Worm (Caenorhabditis elegans): ENCODE results near the gene B0416.5.

B0416.5 gene

ce11 chrX:9225273-9225672 is 45.4 kb downstream of the B0416.5 start:
- TF ChIP-seq nhr-20 (tag; optimal IDR thresholded peaks at IDR 0.05), result peak; percentile 51
- peak in 1 of 2 experiments; percentile 14 for TF ChIP-seq lsy-2 (tag; optimal IDR thresholded peaks at IDR 0.05)
- TF ChIP-seq vab-15 (tag; optimal IDR thresholded peaks at IDR 0.05), result no peak
- no peak for TF ChIP-seq fkh-4 (tag; optimal IDR thresholded peaks at IDR 0.05; ENCODE audit: borderline replicate concordance)
- no peak for TF ChIP-seq nhr-237 (tag; optimal IDR thresholded peaks at IDR 0.05)
- peak; percentile 23 for TF ChIP-seq jun-1 (tag; optimal IDR thresholded peaks at IDR 0.05)
- peak; percentile 93 for TF ChIP-seq nhr-85 (tag)
- TF ChIP-seq fkh-10 (GFP tag; optimal IDR thresholded peaks at IDR 0.05), result no peak
- TF ChIP-seq unc-130 (tag; optimal IDR thresholded peaks at IDR 0.05), result no peak
- TF ChIP-seq ama-1 (optimal IDR thresholded peaks at IDR 0.05), result no peak
- peak; percentile 18 for TF ChIP-seq C16A3.4 (tag; optimal IDR thresholded peaks at IDR 0.05)
- TF ChIP-seq fkh-8 (tag; optimal IDR thresholded peaks at IDR 0.05), result no peak
- TF ChIP-seq elt-3 (tag; optimal IDR thresholded peaks at IDR 0.05), result peak in 2 of 6 experiments; percentile 20 to 21
- TF ChIP-seq nhr-19 (GFP tag; conservative IDR thresholded peaks at IDR 0.05), result peak; percentile 31
- TF ChIP-seq grh-1 (GFP tag; IDR thresholded peaks at IDR 0.05), result peak; percentile 44; the same call in 1 of the 2 replicates
- peak; percentile 49 for TF ChIP-seq nhr-71 (tag; optimal IDR thresholded peaks at IDR 0.05)
- TF ChIP-seq pax-3 (tag; optimal IDR thresholded peaks at IDR 0.05), result no peak
- TF ChIP-seq Y116A8C.19 (tag; optimal IDR thresholded peaks at IDR 0.05; ENCODE audit: borderline replicate concordance), result no peak
- TF ChIP-seq ces-1 (GFP tag; optimal IDR thresholded peaks at IDR 0.05), result no peak
- TF ChIP-seq xbp-1 (tag; optimal IDR thresholded peaks at IDR 0.05), result no peak
- no peak for TF ChIP-seq mef-2 (tag; optimal IDR thresholded peaks at IDR 0.05)
- peak; percentile 49 for TF ChIP-seq rnt-1 (tag; optimal IDR thresholded peaks at IDR 0.05)
- TF ChIP-seq mab-9 (GFP tag; IDR thresholded peaks at IDR 0.05), result no peak
- TF ChIP-seq nhr-76 (tag; optimal IDR thresholded peaks at IDR 0.05), result no peak
- TF ChIP-seq hpl-2 (GFP tag; optimal IDR thresholded peaks at IDR 0.05), result no peak
- TF ChIP-seq swsn-7 (tag; optimal IDR thresholded peaks at IDR 0.05), result peak; percentile 17
- peak; percentile 18 to 53 for TF ChIP-seq lin-35 (GFP tag; optimal IDR thresholded peaks at IDR 0.05)
- TF ChIP-seq mep-1 (tag; optimal IDR thresholded peaks at IDR 0.05), result no peak
- TF ChIP-seq nhr-28 (tag; optimal IDR thresholded peaks at IDR 0.05), result no peak
- no peak for TF ChIP-seq C04F5.9 (tag; optimal IDR thresholded peaks at IDR 0.05)
- TF ChIP-seq ceh-82 (tag; optimal IDR thresholded peaks at IDR 0.05), result no peak
- peak; percentile 75 for TF ChIP-seq lin-14 (GFP tag; optimal IDR thresholded peaks at IDR 0.05)
- no peak for TF ChIP-seq snpc-4 (tag; optimal IDR thresholded peaks at IDR 0.05)
- TF ChIP-seq C34B4.2 (tag; optimal IDR thresholded peaks at IDR 0.05), result no peak
- no peak for TF ChIP-seq elt-2 (tag; optimal IDR thresholded peaks at IDR 0.05)
- TF ChIP-seq snu-23 (GFP tag; optimal IDR thresholded peaks at IDR 0.05), result peak; percentile 68
- no peak for TF ChIP-seq efl-3 (GFP tag; optimal IDR thresholded peaks at IDR 0.05)
- TF ChIP-seq nhr-47 (tag; optimal IDR thresholded peaks at IDR 0.05), result peak; percentile 9
- no peak for TF ChIP-seq alr-1 (tag; optimal IDR thresholded peaks at IDR 0.05; ENCODE audit: borderline replicate concordance)
- no peak for TF ChIP-seq hlh-4 (tag; optimal IDR thresholded peaks at IDR 0.05)
- TF ChIP-seq zag-1 (tag; optimal IDR thresholded peaks at IDR 0.05), result no peak
- peak; percentile 3 for TF ChIP-seq skn-1 (tag; optimal IDR thresholded peaks at IDR 0.05)
- peak; percentile 38 for TF ChIP-seq blmp-1 (tag; optimal IDR thresholded peaks at IDR 0.05)
- no peak for TF ChIP-seq pag-3 (tag; optimal IDR thresholded peaks at IDR 0.05; ENCODE audit: borderline replicate concordance, insufficient read depth)
- no peak for TF ChIP-seq dpl-1 (GFP tag; optimal IDR thresholded peaks at IDR 0.05)
- TF ChIP-seq mdl-1 (tag; optimal IDR thresholded peaks at IDR 0.05), result peak in 1 of 2 experiments; percentile 65
- TF ChIP-seq egl-27 (tag; optimal IDR thresholded peaks at IDR 0.05), result no peak
- peak; percentile 55 for TF ChIP-seq nhr-90 (tag; optimal IDR thresholded peaks at IDR 0.05; ENCODE audit: poor library complexity)
- TF ChIP-seq sptf-1 (tag; optimal IDR thresholded peaks at IDR 0.05), result no peak
- peak in 1 of 2 experiments; percentile 40 for TF ChIP-seq efl-1 (optimal IDR thresholded peaks at IDR 0.05)
- no peak for TF ChIP-seq efl-1 (GFP tag; optimal IDR thresholded peaks at IDR 0.05 in 1 of 2)
- TF ChIP-seq lir-3 (tag; optimal IDR thresholded peaks at IDR 0.05; ENCODE audit: poor library complexity), result no peak
- no peak for TF ChIP-seq zip-4 (GFP tag; optimal IDR thresholded peaks at IDR 0.05)

All from whole organism, L1 larva.